Worm (Caenorhabditis elegans) whole organism, mixed stage, embryonic: ENCODE data around the gene C48A7.16.

Experiments used
- blmp-1 ChIP-seq: fragments of 150-350 bp; optimal IDR thresholded peaks from 2 replicates; lab custom pipeline; 2014; ENCODE audit warnings: missing biosample characterization, missing genetic modification characterization
- ceh-39 ChIP-seq: fragments of 150-350 bp; optimal IDR thresholded peaks from 2 replicates; lab custom pipeline; 2014; ENCODE audit warnings: missing biosample characterization, missing genetic modification characterization
- ceh-43 ChIP-seq: fragments of 200-800 bp; sonication (Bioruptor generic); optimal IDR thresholded peaks from 2 replicates; lab custom pipeline; 2018; ENCODE audit warnings: mild to moderate bottlenecking, missing genetic modification characterization, moderate library complexity, missing compliant biosample characterization
- ceh-83 ChIP-seq: fragments of 200-800 bp; sonication (Bioruptor generic); optimal IDR thresholded peaks from 2 replicates; lab custom pipeline; 2018; ENCODE audit warnings: mild to moderate bottlenecking, missing genetic modification characterization, missing compliant biosample characterization
- ces-1 ChIP-seq: fragments of 150-350 bp; optimal IDR thresholded peaks from 2 replicates; lab custom pipeline; 2014; ENCODE audit warnings: missing biosample characterization, missing genetic modification reagents, missing genetic modification characterization
- cnd-1 ChIP-seq: fragments of 200-800 bp; sonication (Bioruptor generic); optimal IDR thresholded peaks from 2 replicates; lab custom pipeline; 2018; ENCODE audit warnings: mild to moderate bottlenecking, missing genetic modification characterization, missing compliant biosample characterization
- drap-1 ChIP-seq: fragments of 200-800 bp; sonication (Bioruptor generic); optimal IDR thresholded peaks from 3 replicates; lab custom pipeline; 2018; ENCODE audit warnings: mild to moderate bottlenecking, missing genetic modification characterization, missing compliant biosample characterization
- elt-3 ChIP-seq: fragments of 150-350 bp; optimal IDR thresholded peaks from 2 replicates; lab custom pipeline; 2014; ENCODE audit warnings: missing biosample characterization, missing genetic modification characterization
- flh-1 ChIP-seq: fragments of 200-800 bp; sonication (Bioruptor generic); optimal IDR thresholded peaks from 2 replicates; lab custom pipeline; 2018; ENCODE audit warnings: mild to moderate bottlenecking, missing genetic modification characterization, moderate library complexity, missing compliant biosample characterization
- ham-2 ChIP-seq: fragments of 200-800 bp; sonication (Bioruptor generic); optimal IDR thresholded peaks from 2 replicates; lab custom pipeline; 2018; ENCODE audit warnings: mild to moderate bottlenecking, missing genetic modification characterization, missing compliant biosample characterization
- hlh-1 ChIP-seq: fragments of 150-350 bp; optimal IDR thresholded peaks from 2 replicates; lab custom pipeline; 2014; ENCODE audit warnings: missing biosample characterization, missing genetic modification reagents, missing genetic modification characterization
- lin-13 ChIP-seq: fragments of 150-350 bp; optimal IDR thresholded peaks from 2 replicates; lab custom pipeline; 2014; ENCODE audit warnings: missing biosample characterization, missing genetic modification characterization
- lin-32 ChIP-seq: fragments of 200-800 bp; sonication (Bioruptor generic); optimal IDR thresholded peaks from 2 replicates; lab custom pipeline; 2018; ENCODE audit warnings: mild to moderate bottlenecking, missing genetic modification characterization, missing compliant biosample characterization
- lsy-2 ChIP-seq: fragments of 150-350 bp; optimal IDR thresholded peaks from 2 replicates; lab custom pipeline; 2014; ENCODE audit warnings: missing biosample characterization, missing genetic modification characterization
- mep-1 ChIP-seq: fragments of 150-350 bp; optimal IDR thresholded peaks from 2 replicates; lab custom pipeline; 2017; ENCODE audit warnings: missing biosample characterization, missing genetic modification reagents, missing genetic modification characterization, inconsistent platforms
- mls-2 ChIP-seq: sonication (generic microtip); optimal IDR thresholded peaks from 2 replicates; lab custom pipeline; 2016; ENCODE audit warnings: mild to moderate bottlenecking, missing genetic modification characterization, moderate library complexity, missing compliant biosample characterization
- nhr-12 ChIP-seq: fragments of 150-350 bp; optimal IDR thresholded peaks from 2 replicates; lab custom pipeline; 2014; ENCODE audit warnings: missing biosample characterization, missing genetic modification characterization
- nhr-2 ChIP-seq: fragments of 150-350 bp; optimal IDR thresholded peaks from 2 replicates; lab custom pipeline; 2014; ENCODE audit warnings: missing biosample characterization, missing genetic modification characterization
- nhr-237 ChIP-seq: fragments of 150-350 bp; optimal IDR thresholded peaks from 2 replicates; lab custom pipeline; 2014; ENCODE audit warnings: missing biosample characterization, missing genetic modification characterization
- nhr-28 ChIP-seq: fragments of 150-350 bp; optimal IDR thresholded peaks from 2 replicates; lab custom pipeline; 2014; ENCODE audit warnings: missing biosample characterization, missing genetic modification characterization
- nhr-76 ChIP-seq: sonication (generic microtip); optimal IDR thresholded peaks from 2 replicates; lab custom pipeline; 2017; ENCODE audit warnings: missing biosample characterization, missing genetic modification characterization
- sem-2 ChIP-seq: fragments of 200-800 bp; sonication (Bioruptor generic); optimal IDR thresholded peaks from 2 replicates; lab custom pipeline; 2018; ENCODE audit warnings: mild to moderate bottlenecking, missing genetic modification characterization, missing compliant biosample characterization
- snpc-4 ChIP-seq: fragments of 150-350 bp; optimal IDR thresholded peaks from 2 replicates; lab custom pipeline; 2014; ENCODE audit warnings: missing biosample characterization, missing genetic modification characterization
- sptf-1 ChIP-seq: sonication (generic microtip); optimal IDR thresholded peaks from 2 replicates; lab custom pipeline; 2017; ENCODE audit warnings: mild to moderate bottlenecking, missing genetic modification characterization, moderate library complexity, missing compliant biosample characterization
- tbx-8 ChIP-seq: fragments of 200-800 bp; sonication (Bioruptor generic); optimal IDR thresholded peaks from 2 replicates; lab custom pipeline; 2018; ENCODE audit warnings: mild to moderate bottlenecking, missing genetic modification characterization, moderate library complexity, missing compliant biosample characterization
- unc-120 ChIP-seq: sonication (generic microtip); optimal IDR thresholded peaks from 2 replicates; lab custom pipeline; 2017; ENCODE audit warnings: missing genetic modification characterization, missing compliant biosample characterization; ENCODE audit not compliant: poor library complexity, severe bottlenecking
- unc-39 ChIP-seq: fragments of 150-350 bp; optimal IDR thresholded peaks from 2 replicates; lab custom pipeline; 2014; ENCODE audit warnings: missing biosample characterization, missing genetic modification characterization
- unc-62 ChIP-seq: fragments of 150-350 bp; optimal IDR thresholded peaks from 2 replicates; lab custom pipeline; 2014; ENCODE audit warnings: missing biosample characterization, missing genetic modification reagents, missing genetic modification characterization
- zip-8 ChIP-seq: fragments of 150-350 bp; optimal IDR thresholded peaks from 2 replicates; lab custom pipeline; 2014; ENCODE audit warnings: missing biosample characterization, missing genetic modification characterization
- ztf-11 ChIP-seq: fragments of 150-350 bp; optimal IDR thresholded peaks from 2 replicates; lab custom pipeline; 2014; ENCODE audit warnings: missing biosample characterization, missing genetic modification characterization

The C48A7.16 gene

ce11 chrIV:7420913-7421312, 15.6 kb downstream of the C48A7.16 start, which contains the start of gene srtx-1:
Gene srtx-1, plus strand, starts transcription at chrIV:7421213.
- TF ChIP-seq lsy-2 (no peak), mls-2 (no peak), nhr-28 (tag; lab: Kevin White, UChicago) (no peak), lin-32 (no peak), snpc-4 (tag; lab: Kevin White, UChicago) (no peak), zip-8 (tag; lab: Kevin White, UChicago) (no peak), ceh-83 (GFP tag; lab: Kevin White, UChicago) (no peak), mep-1 (tag; lab: Kevin White, UChicago) (no peak), unc-39 (no peak), ham-2 (no peak), blmp-1 (tag; lab: Kevin White, UChicago) (no peak), unc-120 (no peak), ces-1 (GFP tag; lab: Kevin White, UChicago) (no peak)

DNA sequence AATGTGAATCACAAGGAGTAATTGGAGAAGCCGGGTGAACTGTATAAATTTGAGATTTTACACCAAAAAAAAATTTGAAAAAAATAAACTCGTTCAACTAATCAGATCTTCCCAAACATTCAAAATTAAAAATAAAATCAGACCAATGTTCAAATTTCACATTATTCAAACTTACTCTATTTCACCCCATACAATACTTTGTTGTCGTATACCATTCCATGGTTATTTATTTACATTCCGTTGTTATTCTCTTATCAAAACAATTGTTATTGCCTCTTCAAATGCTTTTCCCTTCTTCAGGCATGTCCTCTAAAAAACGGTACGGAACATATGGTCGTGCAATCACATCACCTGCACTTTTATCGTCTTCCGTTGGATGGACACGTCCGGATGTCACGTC, 18.9 kb downstream of the C48A7.16 start, which contains the start of gene unc-82:
TSS of gene unc-82 (plus strand) at position 301 of the 400 bp plus-strand sequence.
- TF ChIP-seq flh-1 (GFP tag; lab: Kevin White, UChicago) = no peak
- TF ChIP-seq nhr-76 (tag; lab: Kevin White, UChicago) = no peak
- no peak for TF ChIP-seq nhr-2 (tag; lab: Kevin White, UChicago)
- no peak for TF ChIP-seq nhr-237
- no peak for TF ChIP-seq sem-2 (GFP tag; lab: Kevin White, UChicago)
- no peak for TF ChIP-seq blmp-1 (tag; lab: Kevin White, UChicago)
- TF ChIP-seq ceh-43 (GFP tag; lab: Kevin White, UChicago) = no peak
- no peak for TF ChIP-seq hlh-1 (tag; lab: Kevin White, UChicago)
- no peak for TF ChIP-seq lin-13 (tag; lab: Kevin White, UChicago)
- no peak for TF ChIP-seq lin-32
- TF ChIP-seq lsy-2 = no peak
- TF ChIP-seq, all 35 proteins: peak for 0

DNA sequence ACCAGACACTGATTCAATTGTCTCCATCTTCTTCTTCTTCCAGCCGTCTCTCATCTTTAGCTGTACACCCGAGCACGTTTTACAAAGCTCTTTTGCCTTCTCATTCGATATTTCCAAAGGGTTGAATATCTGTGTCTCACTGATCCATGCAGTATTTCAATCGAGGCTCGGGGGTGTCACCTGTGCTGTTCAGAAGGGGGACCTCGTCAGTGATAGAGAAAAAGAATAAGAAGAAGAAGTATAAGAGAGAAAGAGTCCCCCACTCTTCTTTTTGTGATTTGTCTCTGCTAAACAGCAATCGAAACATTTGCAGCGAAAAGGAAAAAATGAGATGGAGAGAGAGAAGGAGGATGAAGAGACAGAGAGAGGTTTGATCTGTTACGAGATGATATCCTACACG, 20.8 kb downstream of the C48A7.16 start:
- TF ChIP-seq tbx-8 (GFP tag; lab: Kevin White, UChicago) (no peak), unc-120 (peak; percentile 92), drap-1 (GFP tag; lab: Kevin White, UChicago) (no peak), hlh-1 (tag; lab: Kevin White, UChicago) (peak; percentile 99), unc-62 (GFP tag; lab: Kevin White, UChicago) (peak; percentile 83)

ce11 chrIV:7428347-7428746, 23.1 kb downstream of the C48A7.16 start:
- TF ChIP-seq blmp-1 (tag; lab: Kevin White, UChicago) = no peak
- no peak for TF ChIP-seq drap-1 (GFP tag; lab: Kevin White, UChicago)
- no peak for TF ChIP-seq nhr-76 (tag; lab: Kevin White, UChicago)
- TF ChIP-seq nhr-2 (tag; lab: Kevin White, UChicago) = no peak
- TF ChIP-seq ces-1 (GFP tag; lab: Kevin White, UChicago) = no peak
- TF ChIP-seq nhr-12 (tag; lab: Kevin White, UChicago) = no peak
- no peak for TF ChIP-seq sem-2 (GFP tag; lab: Kevin White, UChicago)
- no peak for TF ChIP-seq flh-1 (GFP tag; lab: Kevin White, UChicago)
- no peak for TF ChIP-seq tbx-8 (GFP tag; lab: Kevin White, UChicago)
- TF ChIP-seq lin-32 = no peak
- no peak for TF ChIP-seq nhr-237
- no peak for TF ChIP-seq lsy-2
- no peak for TF ChIP-seq sptf-1 (tag; lab: Kevin White, UChicago)
- TF ChIP-seq ham-2 = no peak

DNA sequence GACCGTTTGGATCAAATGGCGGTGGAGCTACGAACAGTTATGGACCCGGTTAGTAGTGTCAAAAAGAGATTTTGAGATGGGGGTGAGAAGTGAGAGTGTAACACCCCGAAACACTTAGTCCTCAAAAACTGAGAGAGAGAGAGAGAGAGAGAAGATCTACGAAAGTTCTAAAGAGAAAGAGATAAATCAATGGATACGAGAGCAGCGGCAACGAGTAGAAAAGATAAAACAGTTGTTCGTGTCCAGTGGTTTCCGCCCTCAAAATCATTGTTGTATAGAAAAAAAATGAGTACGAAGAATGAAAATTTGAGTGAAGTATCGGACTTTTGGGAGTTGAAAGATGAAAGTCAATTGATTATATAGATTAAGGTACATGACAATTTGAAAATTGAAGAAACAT, 23.7 kb downstream of the C48A7.16 start:
- peak; percentile 57 for TF ChIP-seq unc-120
- peak; percentile 61 for TF ChIP-seq unc-62 (GFP tag; lab: Kevin White, UChicago)
- peak; percentile 86 for TF ChIP-seq hlh-1 (tag; lab: Kevin White, UChicago)
- TF ChIP-seq ceh-43 (GFP tag; lab: Kevin White, UChicago) = no peak
- TF ChIP-seq lsy-2 = no peak
- TF ChIP-seq, all 35 proteins: peak for 3

ce11 chrIV:7433858-7434257, 28.6 kb downstream of the C48A7.16 start, which contains the start of gene B0496.11:
Gene B0496.11, minus strand, starts transcription at chrIV:7433958.
- TF ChIP-seq ceh-83 (GFP tag; lab: Kevin White, UChicago) (no peak), cnd-1 (tag; lab: Kevin White, UChicago) (no peak), ceh-39 (tag; lab: Kevin White, UChicago) (no peak), lin-13 (tag; lab: Kevin White, UChicago) (no peak), flh-1 (GFP tag; lab: Kevin White, UChicago) (no peak), nhr-237 (no peak), elt-3 (no peak), mls-2 (no peak), unc-62 (GFP tag; lab: Kevin White, UChicago) (no peak), ztf-11 (no peak), snpc-4 (tag; lab: Kevin White, UChicago) (no peak)
